Worm (Caenorhabditis elegans) whole organism, L3 larva: ENCODE measurements around the gene frpr-15.

Experiments
- ZK546.5 ChIP-seq: sonication (generic microtip); optimal IDR thresholded peaks from 2 replicates; lab custom pipeline; 2017; ENCODE audit warnings: missing biosample characterization, missing genetic modification characterization
- ama-1 ChIP-seq: fragments of 150-350 bp; optimal IDR thresholded peaks from 2 replicates; lab custom pipeline; 2018
- ceh-16 ChIP-seq: sonication (generic microtip); optimal IDR thresholded peaks from 2 replicates; lab custom pipeline; 2017; ENCODE audit warnings: missing biosample characterization, missing genetic modification characterization
- ceh-28 ChIP-seq: fragments of 150-350 bp; optimal IDR thresholded peaks from 2 replicates; lab custom pipeline; 2014; ENCODE audit warnings: missing biosample characterization, missing genetic modification reagents, missing genetic modification characterization
- egl-27 ChIP-seq: sonication (generic microtip); optimal IDR thresholded peaks from 4 replicates; lab custom pipeline; 2017; ENCODE audit warnings: missing biosample characterization, missing genetic modification reagents, missing genetic modification characterization
- egl-5 ChIP-seq: fragments of 150-350 bp; optimal IDR thresholded peaks from 2 replicates; lab custom pipeline; 2017; ENCODE audit warnings: missing biosample characterization, missing genetic modification reagents, missing genetic modification characterization, inconsistent platforms
- elt-1 ChIP-seq: fragments of 150-350 bp; optimal IDR thresholded peaks from 2 replicates; lab custom pipeline; 2014; ENCODE audit warnings: missing biosample characterization, missing genetic modification characterization
- elt-2 ChIP-seq: sonication (generic microtip); optimal IDR thresholded peaks from 2 replicates; lab custom pipeline; 2016; ENCODE audit warnings: missing genetic modification reagents, mild to moderate bottlenecking, missing genetic modification characterization, missing compliant biosample characterization
- elt-3 ChIP-seq, 3 experiments: fragments of 150-350 bp in 1 of 3; sonication (generic microtip) in 2 of 3; optimal IDR thresholded peaks; 2 replicates in 2 of 3; 4 replicates in 1 of 3; lab custom pipeline; 2014 to 2017; ENCODE audit warnings: missing biosample characterization in 3 of 3, missing genetic modification characterization in 3 of 3
- fkh-10 ChIP-seq: sonication (generic microtip); optimal IDR thresholded peaks from 2 replicates; lab custom pipeline; 2017; ENCODE audit warnings: missing biosample characterization, missing genetic modification reagents, missing genetic modification characterization
- hmg-11 ChIP-seq: sonication (generic microtip); optimal IDR thresholded peaks from 2 replicates; lab custom pipeline; 2016; ENCODE audit warnings: missing genetic modification characterization, missing compliant biosample characterization
- jun-1 ChIP-seq: fragments of 150-350 bp; optimal IDR thresholded peaks from 2 replicates; lab custom pipeline; 2014; ENCODE audit warnings: missing biosample characterization, missing genetic modification reagents, missing genetic modification characterization
- mdl-1 ChIP-seq: fragments of 150-350 bp; optimal IDR thresholded peaks from 2 replicates; lab custom pipeline; 2014; ENCODE audit warnings: missing biosample characterization, missing genetic modification characterization
- nfya-1 ChIP-seq: sonication (generic microtip); optimal IDR thresholded peaks from 2 replicates; lab custom pipeline; 2017; ENCODE audit warnings: missing genetic modification characterization, mild to moderate bottlenecking, missing compliant biosample characterization, antibody characterized with exemption, moderate library complexity; ENCODE audit not compliant: insufficient read depth
- nhr-11 ChIP-seq: fragments of 150-350 bp; optimal IDR thresholded peaks from 2 replicates; lab custom pipeline; 2014; ENCODE audit warnings: missing biosample characterization, missing genetic modification characterization
- nhr-12 ChIP-seq: fragments of 150-350 bp; optimal IDR thresholded peaks from 2 replicates; lab custom pipeline; 2014; ENCODE audit warnings: missing biosample characterization, missing genetic modification characterization
- nhr-43 ChIP-seq: sonication (generic microtip); optimal IDR thresholded peaks from 2 replicates; lab custom pipeline; 2016; ENCODE audit warnings: mild to moderate bottlenecking, missing genetic modification characterization, missing compliant biosample characterization; ENCODE audit not compliant: poor library complexity, severe bottlenecking
- nhr-77 ChIP-seq: fragments of 150-350 bp; optimal IDR thresholded peaks from 2 replicates; lab custom pipeline; 2014; ENCODE audit warnings: missing biosample characterization, missing genetic modification characterization
- pha-4 ChIP-seq: fragments of 150-350 bp; optimal IDR thresholded peaks from 2 replicates; lab custom pipeline; 2014; ENCODE audit warnings: missing biosample characterization, missing genetic modification reagents, missing genetic modification characterization
- pqm-1 ChIP-seq: fragments of 150-350 bp; optimal IDR thresholded peaks from 2 replicates; lab custom pipeline; 2017; ENCODE audit warnings: missing biosample characterization, missing genetic modification characterization, inconsistent platforms
- sea-2 ChIP-seq: fragments of 150-350 bp; sonication (generic microtip); optimal IDR thresholded peaks from 4 replicates; lab custom pipeline; 2014; ENCODE audit warnings: missing biosample characterization, missing genetic modification reagents, missing genetic modification characterization
- skn-1 ChIP-seq: fragments of 150-350 bp; optimal IDR thresholded peaks from 2 replicates; lab custom pipeline; 2014; ENCODE audit warnings: missing biosample characterization, missing genetic modification characterization
- snpc-4 ChIP-seq: fragments of 150-350 bp; optimal IDR thresholded peaks from 2 replicates; lab custom pipeline; 2014; ENCODE audit warnings: missing biosample characterization, missing genetic modification characterization
- unc-39 ChIP-seq: sonication (generic microtip); optimal IDR thresholded peaks from 4 replicates; lab custom pipeline; 2017; ENCODE audit warnings: missing biosample characterization, missing genetic modification characterization
- zag-1 ChIP-seq: fragments of 150-350 bp; optimal IDR thresholded peaks from 2 replicates; lab custom pipeline; 2014; ENCODE audit warnings: missing biosample characterization, missing genetic modification characterization
- ztf-4 ChIP-seq: fragments of 150-350 bp; optimal IDR thresholded peaks from 2 replicates; lab custom pipeline; 2014; ENCODE audit warnings: missing biosample characterization, missing genetic modification characterization

The frpr-15 gene

DNA sequence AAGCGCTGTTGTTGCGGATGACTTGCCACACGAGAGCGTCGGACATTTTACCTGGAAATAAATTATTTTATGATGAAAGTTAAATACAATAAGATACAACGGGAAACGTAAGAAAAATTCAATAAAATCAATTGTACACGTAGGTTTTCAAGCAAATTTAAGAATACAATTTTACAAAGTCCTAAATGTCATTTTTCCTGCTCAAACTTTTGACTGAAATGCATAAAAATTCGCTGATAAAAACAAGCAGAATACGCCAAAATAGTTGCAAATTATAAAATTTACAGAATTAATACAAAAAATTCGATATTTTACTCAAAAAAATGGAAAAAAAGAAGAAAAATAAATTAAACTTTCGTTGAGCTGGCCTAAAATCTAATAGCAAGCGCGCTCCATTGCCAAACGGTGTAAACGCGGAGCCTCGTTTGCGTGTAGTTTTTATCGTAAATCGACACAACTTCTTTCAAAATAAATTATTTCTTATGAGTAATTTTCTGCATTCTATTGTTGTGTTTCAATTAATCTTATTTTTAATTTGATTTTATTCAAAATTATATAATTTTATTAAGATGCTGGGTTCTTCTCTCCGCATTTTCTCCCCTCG lies 48.3 kb downstream of the frpr-15 start, which contains the start of the genes rpl-28 and mrpl-49 (continued):
- TF ChIP-seq nhr-12 (tag; lab: Kevin White, UChicago) (no peak), ama-1 (lab: Kevin White, UChicago) (peak; percentile 4), nhr-11 (tag; lab: Kevin White, UChicago) (peak; percentile 48)
- TF ChIP-seq, all 47 proteins: peak for 20

- no peak for TF ChIP-seq ZK546.5
- TF ChIP-seq pqm-1, result no peak
- no peak for TF ChIP-seq nhr-43 (tag; lab: Kevin White, UChicago)
- no peak for TF ChIP-seq jun-1 (tag; lab: Kevin White, UChicago)
- TF ChIP-seq fkh-10 (GFP tag; lab: Kevin White, UChicago), result no peak
- no peak for TF ChIP-seq ztf-4 (tag; lab: Kevin White, UChicago)
- TF ChIP-seq elt-2 (tag; lab: Kevin White, UChicago), result no peak
- no peak for TF ChIP-seq ceh-16
- TF ChIP-seq unc-39 (tag; lab: Kevin White, UChicago), result no peak
- TF ChIP-seq elt-1 (tag; lab: Kevin White, UChicago), result no peak
- no peak for TF ChIP-seq egl-27 (tag; lab: Kevin White, UChicago)
- TF ChIP-seq nfya-1 (tag; lab: Kevin White, UChicago), result no peak
- no peak for TF ChIP-seq ama-1 (lab: Kevin White, UChicago)
These were observed 49.3 kb downstream of the frpr-15 start, which contains the start of gene R11D1.10 for ce11 chrV:12729220-12729619. TSS of gene R11D1.10 (plus strand) at chrV:12729520.

ce11 chrV:12732734-12733133 lies 52.8 kb downstream of the frpr-15 start:
- TF ChIP-seq fkh-10 (GFP tag; lab: Kevin White, UChicago) (no peak), snpc-4 (tag; lab: Kevin White, UChicago) (no peak), pha-4 (tag; lab: Kevin White, UChicago) (peak; percentile 23), elt-2 (tag; lab: Kevin White, UChicago) (peak; percentile 87), pqm-1 (peak; percentile 77)

DNA sequence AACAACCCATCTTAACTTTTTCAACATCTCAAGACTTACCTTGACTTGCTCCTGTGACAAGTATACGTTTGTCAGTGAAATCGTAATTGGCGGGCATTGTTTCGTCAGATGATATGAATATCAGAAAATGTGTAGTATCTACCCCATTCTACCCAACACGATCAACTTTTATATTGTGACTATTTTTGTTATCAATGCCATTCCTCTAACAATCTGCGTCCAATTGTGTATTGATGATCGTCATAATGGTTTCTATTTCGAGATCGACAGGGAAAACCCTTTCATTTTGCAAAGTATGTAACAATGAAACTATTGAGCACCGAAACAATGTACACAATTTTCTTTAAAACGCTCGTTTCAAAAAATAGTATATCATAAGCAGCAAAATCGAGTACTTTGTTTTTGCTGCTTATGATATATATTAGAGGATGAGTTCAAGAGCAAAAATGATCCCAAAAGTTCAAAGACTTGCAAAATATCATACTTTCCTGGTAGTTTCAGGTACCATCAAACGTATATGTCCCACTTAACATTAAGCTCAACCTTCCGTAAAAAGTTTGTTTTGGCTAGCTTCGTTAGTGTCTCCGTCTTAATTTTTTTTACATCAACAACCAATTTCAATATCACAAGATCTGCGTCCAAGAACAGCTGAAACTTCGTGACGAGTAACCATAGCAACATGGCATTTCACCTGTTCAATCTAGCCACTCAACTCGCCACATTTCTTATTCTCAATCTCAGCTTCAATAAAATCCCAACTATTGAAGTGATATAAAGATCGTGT lies 53.8 kb downstream of the frpr-15 start, which contains the start of the genes dhs-21 and xbx-9:
TSS of gene dhs-21 (minus strand) at position 181 of the 784 bp plus-strand sequence.
TSS of gene xbx-9 (plus strand) at position 734 of the 784 bp plus-strand sequence.
- no peak for TF ChIP-seq egl-5
- TF ChIP-seq sea-2 (GFP tag; lab: Kevin White, UChicago), result no peak
- peak; percentile 54 for TF ChIP-seq jun-1 (tag; lab: Kevin White, UChicago)
- TF ChIP-seq mdl-1 (tag; lab: Kevin White, UChicago), result no peak
- TF ChIP-seq nfya-1 (tag; lab: Kevin White, UChicago), result no peak
- TF ChIP-seq nhr-12 (tag; lab: Kevin White, UChicago), result no peak
- peak in 1 of 3 experiments; percentile 26 for TF ChIP-seq elt-3 (tag; optimal IDR thresholded peaks at IDR 0.05; lab: Kevin White, UChicago)
- no peak for TF ChIP-seq egl-27 (tag; lab: Kevin White, UChicago)
- peak; percentile 86 for TF ChIP-seq pqm-1
- no peak for TF ChIP-seq nhr-77
- TF ChIP-seq nhr-43 (tag; lab: Kevin White, UChicago), result no peak
- TF ChIP-seq elt-2 (tag; lab: Kevin White, UChicago), result peak; percentile 79
- no peak for TF ChIP-seq hmg-11 (tag; lab: Kevin White, UChicago)
- peak; percentile 12 for TF ChIP-seq pha-4 (tag; lab: Kevin White, UChicago)
- TF ChIP-seq ceh-28 (tag; lab: Kevin White, UChicago), result no peak
- TF ChIP-seq nhr-11 (tag; lab: Kevin White, UChicago), result no peak

ce11 chrV:12736166-12736753 lies 56.4 kb downstream of the frpr-15 start, which contains the start of gene cky-1:
TSS of gene cky-1 (plus strand) at chrV:12736703.
- TF ChIP-seq nhr-12 (tag; lab: Kevin White, UChicago) (no peak), pha-4 (tag; lab: Kevin White, UChicago) (peak; percentile 19), zag-1 (tag; lab: Kevin White, UChicago) (no peak)

ce11 chrV:12741684-12742083 lies 61.8 kb downstream of the frpr-15 start, which contains the start of gene hrg-7:
TSS of gene hrg-7 (plus strand) at chrV:12742041.
- TF ChIP-seq elt-2 (tag; lab: Kevin White, UChicago) (peak; percentile 95), skn-1 (tag; lab: Kevin White, UChicago) (peak; percentile 62), elt-3 (tag; optimal IDR thresholded peaks at IDR 0.05; lab: Kevin White, UChicago) (no peak)
